Fruit fly (Drosophila melanogaster): Measurements from ENCODE around the gene elg1.

Gene elg1

dm6 chr3L:16158322-16158721 is 26.5 kb downstream of the elg1 start (continued):
- TF ChIP-seq Opbp (GFP tag; IDR thresholded peaks at IDR 0.05; ENCODE audit: partially characterized antibody) (0 out of 3 replicates have a peak, but pooled peaks have one; percentile 29), Rfx (GFP tag; IDR thresholded peaks at IDR 0.05) (0 out of 2 replicates have a peak, but pooled peaks have one; percentile 6), CG2120 (GFP tag; optimal IDR thresholded peaks at IDR 0.05) (no peak), nerfin-1 (tag; optimal IDR thresholded peaks at IDR 0.05) (no peak), crol (GFP tag; IDR thresholded peaks at IDR 0.05) (peak; percentile 87), CG10543 (GFP tag; optimal IDR thresholded peaks at IDR 0.05) (peak; percentile 52), CG11456 (GFP tag; IDR thresholded peaks at IDR 0.05) (0 out of 3 replicates have a peak, but pooled peaks have one; percentile 42), CG30403 (GFP tag; optimal IDR thresholded peaks at IDR 0.05) (no peak), inv (GFP tag; IDR thresholded peaks at IDR 0.05; ENCODE audit: partially characterized antibody) (peak; percentile 33; the same call in 1 of the 2 replicates), nau (GFP tag; optimal IDR thresholded peaks at IDR 0.05) (no peak), disco-r (GFP tag; optimal IDR thresholded peaks at IDR 0.05) (no peak), bbx (GFP tag; IDR thresholded peaks at IDR 0.05; ENCODE audit: partially characterized antibody) (0 out of 2 replicates have a peak, but pooled peaks have one; percentile 23), CG13894 (tag; optimal IDR thresholded peaks at IDR 0.05) (peak; percentile 29), CG32767 (GFP tag; IDR thresholded peaks at IDR 0.05) (no peak), Bgb (GFP tag; IDR thresholded peaks at IDR 0.05; ENCODE audit: partially characterized antibody) (peak; percentile 61), CG6175 (GFP tag; IDR thresholded peaks at IDR 0.05) (peak; percentile 30; the same call in 1 of the 3 replicates), sqz (GFP tag; optimal IDR thresholded peaks at IDR 0.05) (no peak), klu (GFP tag; IDR thresholded peaks at IDR 0.05) (0 out of 2 replicates have a peak, but pooled peaks have one; percentile 13), nerfin-2 (GFP tag; IDR thresholded peaks at IDR 0.05; ENCODE audit: partially characterized antibody) (peak; percentile 58), nom (GFP tag; optimal IDR thresholded peaks at IDR 0.05) (peak; percentile 50), hb (GFP tag; IDR thresholded peaks at IDR 0.05; ENCODE audit: partially characterized antibody) (peak; percentile 51), CG7963 (GFP tag; IDR thresholded peaks at IDR 0.05; ENCODE audit: partially characterized antibody) (peak; percentile 52; the same call in 1 of the 3 replicates), Xbp1 (GFP tag; optimal IDR thresholded peaks at IDR 0.05) (peak; percentile 9), Drgx (GFP tag; IDR thresholded peaks at IDR 0.05) (peak; percentile 13; the same call in 1 of the 2 replicates)

DNA sequence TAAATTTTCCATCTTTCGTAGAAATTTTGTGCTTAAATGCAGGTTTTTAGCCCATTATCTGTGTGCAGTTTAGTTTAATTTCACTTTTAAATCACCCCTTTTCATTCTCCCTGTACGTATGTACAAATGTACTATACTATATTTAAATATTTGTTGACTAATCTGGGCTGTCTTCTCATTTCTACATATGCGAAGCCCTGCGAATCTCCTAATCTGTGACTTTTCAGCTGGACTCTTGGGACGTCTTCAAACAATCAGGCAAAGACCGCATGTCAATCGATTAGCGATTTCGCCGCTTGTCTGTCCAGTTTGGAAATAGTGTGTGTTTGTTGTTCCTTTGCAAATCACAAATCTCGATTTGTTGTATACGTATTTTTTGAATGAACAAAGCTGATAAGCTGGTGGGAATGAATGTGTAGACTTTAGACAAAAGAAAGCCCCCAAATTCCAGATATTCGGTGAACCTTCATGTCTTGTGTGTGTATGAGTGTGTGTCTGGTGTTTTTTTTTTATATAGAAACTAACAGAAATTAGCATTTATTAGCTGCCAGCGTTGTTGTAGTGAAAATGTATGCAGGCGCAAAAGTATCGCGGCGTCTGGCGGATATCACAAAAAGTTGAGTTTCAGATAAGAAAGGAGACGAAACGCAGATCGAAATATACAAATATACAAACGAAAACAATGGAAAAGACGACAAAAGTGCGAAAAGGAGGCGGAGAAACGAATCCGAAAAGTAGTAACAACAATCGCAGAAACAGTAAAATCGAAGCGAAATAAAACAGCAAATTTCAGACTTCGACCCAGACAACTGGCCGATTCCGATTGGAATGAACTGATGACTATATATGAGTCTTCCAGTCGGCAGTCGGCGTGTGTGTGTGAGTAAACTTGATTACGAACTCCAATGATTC is 27.6 kb downstream of the elg1 start:
- no peak for TF ChIP-seq CG4730 (GFP tag; IDR thresholded peaks at IDR 0.05)
- TF ChIP-seq twi (tag; optimal IDR thresholded peaks at IDR 0.05): no peak
- TF ChIP-seq CG7987 (GFP tag; optimal IDR thresholded peaks at IDR 0.05): peak; percentile 87
- TF ChIP-seq CG7271 (tag; optimal IDR thresholded peaks at IDR 0.05): no peak
- no peak for TF ChIP-seq CTCF (GFP tag; optimal IDR thresholded peaks at IDR 0.05)
- no peak for TF ChIP-seq Adf1 (GFP tag; IDR thresholded peaks at IDR 0.05)
- no peak for TF ChIP-seq ato (GFP tag; IDR thresholded peaks at IDR 0.05; ENCODE audit: partially characterized antibody)
- peak; percentile 25 for TF ChIP-seq exex (tag; optimal IDR thresholded peaks at IDR 0.05)
- no peak for TF ChIP-seq CG4282 (GFP tag; optimal IDR thresholded peaks at IDR 0.05)
- no peak for TF ChIP-seq fd3F (GFP tag; optimal IDR thresholded peaks at IDR 0.05)
- TF ChIP-seq nom (GFP tag; optimal IDR thresholded peaks at IDR 0.05): peak; percentile 63
- TF ChIP-seq CG14050 (GFP tag; IDR thresholded peaks at IDR 0.05): no peak
- no peak for TF ChIP-seq CG17802 (tag; optimal IDR thresholded peaks at IDR 0.05)
- 0 out of 2 replicates have a peak, but pooled peaks have one; percentile 6 for TF ChIP-seq Rfx (GFP tag; IDR thresholded peaks at IDR 0.05)
- TF ChIP-seq CG34376 (GFP tag; optimal IDR thresholded peaks at IDR 0.05): peak; percentile 14
- no peak for TF ChIP-seq HHEX (GFP tag; optimal IDR thresholded peaks at IDR 0.05)
- no peak for TF ChIP-seq CG10267 (tag; optimal IDR thresholded peaks at IDR 0.05)
- TF ChIP-seq sqz (GFP tag; optimal IDR thresholded peaks at IDR 0.05): peak; percentile 1
- TF ChIP-seq jumu (GFP tag; optimal IDR thresholded peaks at IDR 0.05): no peak
- TF ChIP-seq lilli (GFP tag; optimal IDR thresholded peaks at IDR 0.05): no peak
- no peak for TF ChIP-seq Vsx1 (GFP tag; optimal IDR thresholded peaks at IDR 0.05)
- TF ChIP-seq CG13894 (tag; optimal IDR thresholded peaks at IDR 0.05): peak; percentile 77
- no peak for TF ChIP-seq Neu2 (GFP tag; optimal IDR thresholded peaks at IDR 0.05; ENCODE audit: borderline replicate concordance)
- 0 out of 2 replicates have a peak, but pooled peaks have one; percentile 17 for TF ChIP-seq vvl (GFP tag; IDR thresholded peaks at IDR 0.05)
- no peak for TF ChIP-seq CG34422 (GFP tag; IDR thresholded peaks at IDR 0.05)
- no peak for TF ChIP-seq jigr1 (GFP tag; IDR thresholded peaks at IDR 0.05)
- no peak for TF ChIP-seq bowl (GFP tag; IDR thresholded peaks at IDR 0.05)
